Worm (Caenorhabditis elegans): Measurements from ENCODE around the gene F37A4.1.
A peak's percentile ranks its signal among the peaks of the same experiment; 100 is the strongest.

F37A4.1 gene

DNA sequence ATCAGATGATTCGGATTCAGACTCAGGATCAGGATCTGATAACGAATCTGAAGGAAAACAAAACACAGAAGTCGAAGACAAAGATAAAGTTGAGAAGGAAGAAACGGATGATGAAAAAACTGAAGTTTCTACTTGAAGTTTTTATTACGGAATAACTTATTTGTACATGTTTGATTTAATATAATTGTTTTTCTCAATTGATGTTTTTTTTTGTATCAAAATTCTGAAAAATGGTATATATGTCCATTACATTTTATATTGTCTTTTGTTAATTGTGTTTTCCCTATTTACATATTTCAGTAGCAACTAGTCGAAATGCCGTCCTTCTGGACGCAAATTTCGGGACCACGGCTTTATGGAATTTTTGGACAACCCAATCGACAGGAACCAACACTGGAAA lies at the start of gene F37A4.1:
Gene F37A4.1 (plus strand): TSS at position 301 of the 400 bp plus-strand sequence.
- TF ChIP-seq cnd-1 (tag; optimal IDR thresholded peaks at IDR 0.05) (no peak), ceh-39 (tag; optimal IDR thresholded peaks at IDR 0.05) (no peak), mep-1 (tag; optimal IDR thresholded peaks at IDR 0.05) (no peak), elt-1 (tag; optimal IDR thresholded peaks at IDR 0.05; ENCODE audit: borderline replicate concordance, insufficient read depth) (no peak), nhr-2 (tag; optimal IDR thresholded peaks at IDR 0.05) (no peak)

DNA sequence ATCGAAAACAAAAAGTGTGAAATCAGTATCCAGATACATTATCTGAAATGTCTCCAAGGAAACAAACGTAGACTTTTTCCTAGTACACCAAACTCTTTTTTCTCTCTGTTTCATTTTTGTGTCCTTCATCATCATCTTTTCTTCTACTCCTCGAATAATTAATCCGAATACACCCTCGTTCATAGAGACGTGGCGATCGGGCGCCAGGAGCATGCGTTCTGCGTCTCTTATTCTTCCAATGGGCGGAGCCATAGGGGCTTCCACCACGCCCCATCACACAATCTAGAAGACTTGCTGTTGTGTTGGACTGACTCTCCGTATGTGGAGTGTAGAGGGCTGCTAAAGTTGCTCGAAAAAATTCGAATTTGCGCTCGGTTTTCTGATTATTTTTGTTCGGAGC lies 47.7 kb upstream of the F37A4.1 start, which contains the start of gene rbf-1:
Gene rbf-1 (plus strand): TSS at position 301 of the 400 bp plus-strand sequence.
- TF ChIP-seq ceh-43 (GFP tag; optimal IDR thresholded peaks at IDR 0.05) (no peak), unc-62 (GFP tag; optimal IDR thresholded peaks at IDR 0.05) (no peak), M03D4.4 (tag; optimal IDR thresholded peaks at IDR 0.05) (no peak), nhr-76 (tag; optimal IDR thresholded peaks at IDR 0.05) (no peak), ces-1 (GFP tag; optimal IDR thresholded peaks at IDR 0.05) (no peak), ceh-39 (tag; optimal IDR thresholded peaks at IDR 0.05) (no peak), nhr-237 (tag; optimal IDR thresholded peaks at IDR 0.05) (no peak), nhr-28 (tag; optimal IDR thresholded peaks at IDR 0.05) (no peak), elt-1 (tag; optimal IDR thresholded peaks at IDR 0.05; ENCODE audit: borderline replicate concordance, insufficient read depth) (no peak), bed-3 (GFP tag; optimal IDR thresholded peaks at IDR 0.05) (no peak), nhr-12 (tag; optimal IDR thresholded peaks at IDR 0.05) (no peak)

DNA sequence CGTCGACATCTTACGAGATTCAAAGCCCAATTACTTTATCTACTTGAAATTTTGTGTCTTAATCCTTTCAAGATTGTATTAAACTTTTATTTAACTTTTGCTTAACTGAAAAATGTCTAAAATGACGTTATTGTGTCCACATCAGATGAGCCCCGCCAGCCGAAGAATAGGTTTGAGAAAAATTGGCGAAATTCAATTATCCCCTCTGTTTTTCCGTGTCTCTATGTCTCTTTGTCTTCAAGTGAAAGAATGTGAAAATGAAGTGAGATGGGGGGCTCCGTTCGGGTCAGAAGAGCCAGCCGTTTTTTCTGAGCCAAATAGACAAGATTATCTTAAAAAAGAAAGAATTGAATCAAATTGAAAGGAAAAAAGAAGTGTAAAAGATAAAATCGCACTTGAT lies 45.9 kb upstream of the F37A4.1 start:
- TF ChIP-seq ces-1 (GFP tag; optimal IDR thresholded peaks at IDR 0.05) (peak; percentile 55), sptf-1 (tag; optimal IDR thresholded peaks at IDR 0.05) (no peak), unc-62 (GFP tag; optimal IDR thresholded peaks at IDR 0.05) (no peak)

DNA sequence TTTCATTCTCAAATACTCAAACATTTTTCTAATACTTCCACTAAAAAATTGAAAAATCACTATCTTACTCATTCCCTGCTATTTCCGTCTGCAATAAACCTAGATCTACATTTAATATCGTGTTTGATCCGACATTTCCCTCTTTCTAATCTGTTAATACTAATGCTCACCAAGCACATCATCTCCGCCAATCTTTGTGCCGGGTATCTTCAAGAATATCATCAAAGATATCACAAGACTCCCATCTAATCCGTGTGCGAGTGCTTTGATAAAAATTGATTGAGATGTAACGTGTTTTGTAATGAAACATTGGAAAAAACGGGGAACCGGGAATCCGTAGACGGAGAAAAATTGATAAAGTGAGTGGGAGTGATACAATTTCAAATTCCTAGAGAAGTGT lies 43.9 kb upstream of the F37A4.1 start:
- TF ChIP-seq mab-5 (tag; optimal IDR thresholded peaks at IDR 0.05) (no peak), nhr-2 (tag; optimal IDR thresholded peaks at IDR 0.05) (no peak), elt-1 (tag; optimal IDR thresholded peaks at IDR 0.05; ENCODE audit: borderline replicate concordance, insufficient read depth) (no peak), hlh-1 (tag; optimal IDR thresholded peaks at IDR 0.05) (no peak), nhr-12 (tag; optimal IDR thresholded peaks at IDR 0.05) (no peak), flh-1 (GFP tag; optimal IDR thresholded peaks at IDR 0.05) (no peak), lsy-2 (tag; optimal IDR thresholded peaks at IDR 0.05) (no peak), tbx-8 (GFP tag; optimal IDR thresholded peaks at IDR 0.05) (no peak), ceh-83 (GFP tag; optimal IDR thresholded peaks at IDR 0.05) (no peak), lin-13 (tag; optimal IDR thresholded peaks at IDR 0.05) (no peak), M03D4.4 (tag; optimal IDR thresholded peaks at IDR 0.05) (no peak), ham-2 (GFP tag; optimal IDR thresholded peaks at IDR 0.05) (no peak), nhr-237 (tag; optimal IDR thresholded peaks at IDR 0.05) (no peak), nhr-76 (tag; optimal IDR thresholded peaks at IDR 0.05) (no peak)

DNA sequence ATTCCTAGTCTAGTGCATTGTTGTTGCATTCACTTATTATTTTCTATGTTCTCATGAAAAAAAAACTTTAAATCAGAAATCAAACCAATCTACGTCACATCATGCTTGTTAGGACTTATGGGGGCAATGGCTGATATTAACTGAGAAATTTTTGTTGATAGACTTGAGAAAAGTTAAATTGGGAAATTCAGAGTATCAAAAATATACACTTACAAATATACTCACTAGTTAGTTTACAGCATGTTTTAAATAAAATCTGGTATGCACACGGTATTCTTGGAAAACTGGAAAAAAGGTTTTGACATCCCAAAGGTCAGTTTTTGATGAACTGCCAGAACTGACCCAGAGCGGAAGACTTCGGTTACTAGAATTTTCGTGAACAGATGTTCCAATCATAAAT lies 42.2 kb upstream of the F37A4.1 start:
- TF ChIP-seq unc-120 (tag; optimal IDR thresholded peaks at IDR 0.05; ENCODE audit: poor library complexity, severe bottlenecking) (no peak), nhr-12 (tag; optimal IDR thresholded peaks at IDR 0.05) (no peak), unc-62 (GFP tag; optimal IDR thresholded peaks at IDR 0.05) (no peak), tbx-8 (GFP tag; optimal IDR thresholded peaks at IDR 0.05) (no peak), snpc-4 (tag; optimal IDR thresholded peaks at IDR 0.05) (no peak), drap-1 (GFP tag; optimal IDR thresholded peaks at IDR 0.05) (no peak), ces-1 (GFP tag; optimal IDR thresholded peaks at IDR 0.05) (no peak), unc-39 (tag; optimal IDR thresholded peaks at IDR 0.05) (no peak), lin-32 (GFP tag; optimal IDR thresholded peaks at IDR 0.05) (no peak), mls-2 (tag; optimal IDR thresholded peaks at IDR 0.05) (no peak), ham-2 (GFP tag; optimal IDR thresholded peaks at IDR 0.05) (no peak), ceh-43 (GFP tag; optimal IDR thresholded peaks at IDR 0.05) (no peak), nhr-237 (tag; optimal IDR thresholded peaks at IDR 0.05) (no peak), sptf-1 (tag; optimal IDR thresholded peaks at IDR 0.05) (no peak)

DNA sequence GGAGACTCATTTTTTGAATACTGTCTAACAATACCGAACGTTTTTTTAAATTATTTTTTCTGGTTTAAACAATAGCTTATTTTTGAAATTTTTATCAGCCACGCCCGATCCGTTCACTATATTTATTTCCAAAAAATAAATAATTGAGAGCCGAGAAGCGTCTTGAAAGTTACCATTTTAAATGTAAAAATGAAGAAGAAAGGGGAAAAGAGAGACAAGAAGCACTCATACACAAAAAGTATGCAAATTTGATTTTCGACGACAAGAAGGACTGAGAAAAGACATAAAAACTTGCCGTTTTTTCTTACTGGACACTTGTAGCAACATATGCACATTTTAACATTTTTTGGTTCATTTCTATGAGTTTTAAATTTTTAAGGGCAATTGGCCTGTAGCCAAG lies 41.4 kb upstream of the F37A4.1 start:
- TF ChIP-seq ces-1 (GFP tag; optimal IDR thresholded peaks at IDR 0.05) = peak; percentile 54
- TF ChIP-seq snpc-4 (tag; optimal IDR thresholded peaks at IDR 0.05) = no peak
